Worm (Caenorhabditis elegans): ENCODE measurements around the gene R166.3.

The R166.3 gene

DNA sequence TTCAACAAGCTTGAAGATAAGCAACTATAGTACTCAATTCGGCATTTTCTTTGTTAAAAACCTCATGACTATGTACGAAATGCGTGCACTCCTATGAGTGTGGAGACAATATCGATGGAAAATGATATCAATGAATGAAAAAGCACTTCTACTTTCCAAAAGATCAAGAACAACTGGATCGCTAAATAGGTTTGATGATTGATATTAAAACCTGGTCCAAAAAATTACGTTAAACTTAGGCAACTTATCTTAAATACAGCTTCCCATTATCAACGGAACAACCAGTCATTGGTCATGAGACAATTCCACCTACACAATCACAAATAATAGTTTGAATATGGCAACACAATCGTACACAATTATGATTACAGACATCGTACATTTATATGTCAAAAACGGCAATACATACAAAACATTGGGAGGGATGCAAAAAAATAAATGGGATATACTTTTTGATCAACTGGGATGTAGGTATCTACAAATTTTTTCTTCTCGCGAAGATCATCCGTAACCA is 20.6 kb upstream of the R166.3 start:
- TF ChIP-seq snpc-4 (tag; optimal IDR thresholded peaks at IDR 0.05): no peak
- TF ChIP-seq nhr-12 (tag; optimal IDR thresholded peaks at IDR 0.05): no peak
- TF ChIP-seq ces-1 (GFP tag; optimal IDR thresholded peaks at IDR 0.05): no peak
- TF ChIP-seq pha-4 (tag; optimal IDR thresholded peaks at IDR 0.05): no peak
- no peak for TF ChIP-seq lsy-2 (tag; optimal IDR thresholded peaks at IDR 0.05)
- no peak for TF ChIP-seq elt-3 (tag; optimal IDR thresholded peaks at IDR 0.05)
- TF ChIP-seq ztf-11 (tag; optimal IDR thresholded peaks at IDR 0.05): no peak
- TF ChIP-seq ham-2 (GFP tag; optimal IDR thresholded peaks at IDR 0.05): no peak
- TF ChIP-seq lin-13 (tag; optimal IDR thresholded peaks at IDR 0.05): no peak
- no peak for TF ChIP-seq nhr-76 (tag; optimal IDR thresholded peaks at IDR 0.05)
- TF ChIP-seq lin-32 (GFP tag; optimal IDR thresholded peaks at IDR 0.05): no peak

DNA sequence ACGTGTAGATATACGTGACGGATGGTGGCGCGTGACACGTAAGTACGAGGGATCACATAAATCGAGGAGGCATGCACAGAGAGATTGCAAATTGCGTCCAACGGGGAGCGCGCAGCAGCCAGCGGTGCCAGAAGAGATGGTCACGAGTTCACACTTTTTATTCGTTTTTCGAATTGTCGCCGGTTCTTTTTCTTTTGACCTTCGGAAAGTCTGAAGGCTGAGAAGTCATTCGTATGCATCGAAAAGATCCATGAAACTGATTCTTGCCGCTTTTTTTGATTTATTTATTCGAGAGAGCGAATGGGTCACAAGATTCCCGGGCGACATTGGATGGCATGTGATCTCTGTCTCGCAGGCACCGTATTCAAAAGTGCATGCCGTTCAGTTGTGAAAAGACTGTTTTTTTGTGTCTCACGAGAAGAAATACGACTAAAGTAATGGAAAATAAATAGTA is 19.9 kb upstream of the R166.3 start:
- no peak for TF ChIP-seq mls-2 (tag; optimal IDR thresholded peaks at IDR 0.05)
- TF ChIP-seq nhr-76 (tag; optimal IDR thresholded peaks at IDR 0.05): no peak
- TF ChIP-seq tbx-8 (GFP tag; optimal IDR thresholded peaks at IDR 0.05): no peak
- no peak for TF ChIP-seq unc-120 (tag; optimal IDR thresholded peaks at IDR 0.05; ENCODE audit: poor library complexity, severe bottlenecking)
- no peak for TF ChIP-seq mep-1 (tag; optimal IDR thresholded peaks at IDR 0.05)
- TF ChIP-seq lsy-2 (tag; optimal IDR thresholded peaks at IDR 0.05): no peak
- TF ChIP-seq pha-4 (tag; optimal IDR thresholded peaks at IDR 0.05): no peak
- TF ChIP-seq elt-3 (tag; optimal IDR thresholded peaks at IDR 0.05): no peak
- no peak for TF ChIP-seq ham-2 (GFP tag; optimal IDR thresholded peaks at IDR 0.05)

DNA sequence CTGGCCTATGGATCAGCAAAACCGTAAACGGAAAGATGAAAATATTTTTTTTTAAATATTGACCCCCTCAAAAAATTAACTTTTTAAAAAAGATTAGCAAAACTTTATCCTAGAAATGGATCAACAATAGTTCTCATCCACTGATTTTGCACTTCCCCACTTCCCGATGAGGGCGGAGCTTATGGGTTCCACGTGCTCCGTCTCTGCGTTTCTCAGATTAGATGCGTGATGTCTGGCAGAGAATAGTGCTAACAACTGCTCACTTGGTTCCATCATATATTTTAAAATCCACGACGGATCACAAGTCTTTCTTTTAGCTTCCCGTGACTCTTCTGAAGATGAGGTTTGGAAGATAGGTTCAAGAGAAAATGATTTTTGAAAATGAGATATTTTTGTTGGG is 19.2 kb upstream of the R166.3 start:
- TF ChIP-seq unc-120 (tag; optimal IDR thresholded peaks at IDR 0.05; ENCODE audit: poor library complexity, severe bottlenecking) (peak; percentile 85), unc-62 (GFP tag; optimal IDR thresholded peaks at IDR 0.05) (peak; percentile 13), lsy-2 (tag; optimal IDR thresholded peaks at IDR 0.05) (no peak), hlh-1 (tag; optimal IDR thresholded peaks at IDR 0.05) (peak; percentile 85)

DNA sequence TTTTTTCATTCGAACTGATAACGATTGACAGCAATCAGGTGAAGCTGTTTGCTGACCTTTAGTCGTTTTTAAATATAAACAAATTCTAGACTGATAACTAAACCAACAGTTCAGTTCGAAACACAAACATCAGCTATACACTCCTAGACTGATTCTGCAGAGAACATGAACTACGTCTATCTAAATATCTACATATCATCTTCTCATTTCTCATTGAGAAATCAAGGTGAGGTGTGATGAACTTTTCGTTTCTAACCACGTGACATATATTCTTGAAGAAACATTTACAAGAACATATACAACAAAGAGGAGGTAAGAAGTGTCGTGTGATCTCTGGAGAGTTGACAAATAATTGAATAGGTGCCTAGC is 18.1 kb upstream of the R166.3 start:
- TF ChIP-seq nhr-237 (tag; optimal IDR thresholded peaks at IDR 0.05): no peak
- no peak for TF ChIP-seq nhr-2 (tag; optimal IDR thresholded peaks at IDR 0.05)
- TF ChIP-seq bed-3 (GFP tag; optimal IDR thresholded peaks at IDR 0.05): no peak
- no peak for TF ChIP-seq snpc-4 (tag; optimal IDR thresholded peaks at IDR 0.05)
- TF ChIP-seq ztf-11 (tag; optimal IDR thresholded peaks at IDR 0.05): no peak
- no peak for TF ChIP-seq lsy-2 (tag; optimal IDR thresholded peaks at IDR 0.05)
- TF ChIP-seq pha-4 (tag; optimal IDR thresholded peaks at IDR 0.05): no peak
- no peak for TF ChIP-seq ham-2 (GFP tag; optimal IDR thresholded peaks at IDR 0.05)
- no peak for TF ChIP-seq elt-3 (tag; optimal IDR thresholded peaks at IDR 0.05)
- TF ChIP-seq M03D4.4 (tag; optimal IDR thresholded peaks at IDR 0.05): no peak
- no peak for TF ChIP-seq sptf-1 (tag; optimal IDR thresholded peaks at IDR 0.05)
- no peak for TF ChIP-seq elt-1 (tag; optimal IDR thresholded peaks at IDR 0.05; ENCODE audit: borderline replicate concordance, insufficient read depth)
- TF ChIP-seq drap-1 (GFP tag; optimal IDR thresholded peaks at IDR 0.05): no peak
- no peak for TF ChIP-seq sem-2 (GFP tag; optimal IDR thresholded peaks at IDR 0.05)
- TF ChIP-seq unc-62 (GFP tag; optimal IDR thresholded peaks at IDR 0.05): no peak
- no peak for TF ChIP-seq ces-1 (GFP tag; optimal IDR thresholded peaks at IDR 0.05)

DNA sequence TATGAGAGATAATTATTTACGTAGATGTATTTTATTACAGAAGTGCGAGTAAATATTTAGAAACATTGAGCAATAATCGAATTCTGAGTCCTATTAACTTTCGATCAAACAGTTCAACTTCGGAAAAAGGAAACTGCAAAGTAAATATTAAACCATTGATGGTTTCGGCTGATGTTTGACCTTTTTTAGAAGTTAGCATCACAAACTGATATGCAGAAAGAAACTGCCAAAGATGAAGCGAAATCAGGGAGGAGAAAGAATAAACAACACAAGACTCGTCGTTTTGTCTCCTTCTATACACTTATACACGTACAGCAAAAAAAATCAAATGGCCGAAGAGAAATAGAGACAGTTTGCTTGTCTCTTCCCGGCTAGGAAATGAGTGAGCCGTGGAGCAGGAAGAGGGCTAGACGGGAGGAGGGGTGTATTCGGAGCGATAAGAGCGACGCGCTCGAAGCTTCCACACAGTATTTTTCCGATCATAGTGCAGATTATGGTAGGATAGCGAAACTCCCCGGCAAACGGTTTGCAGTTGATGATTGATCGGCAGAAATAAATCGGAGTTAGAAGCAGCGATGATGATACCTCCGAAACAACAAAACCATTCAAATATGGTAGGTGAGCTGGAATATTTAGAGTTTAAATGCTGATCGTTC is 17.5 kb upstream of the R166.3 start:
- TF ChIP-seq ces-1 (GFP tag; optimal IDR thresholded peaks at IDR 0.05) (no peak), nhr-237 (tag; optimal IDR thresholded peaks at IDR 0.05) (no peak), elt-1 (tag; optimal IDR thresholded peaks at IDR 0.05; ENCODE audit: borderline replicate concordance, insufficient read depth) (no peak), snpc-4 (tag; optimal IDR thresholded peaks at IDR 0.05) (no peak), ztf-11 (tag; optimal IDR thresholded peaks at IDR 0.05) (no peak), ceh-43 (GFP tag; optimal IDR thresholded peaks at IDR 0.05) (no peak), nhr-2 (tag; optimal IDR thresholded peaks at IDR 0.05) (no peak), unc-39 (tag; optimal IDR thresholded peaks at IDR 0.05) (no peak), unc-62 (GFP tag; optimal IDR thresholded peaks at IDR 0.05) (no peak), sem-2 (GFP tag; optimal IDR thresholded peaks at IDR 0.05) (no peak), M03D4.4 (tag; optimal IDR thresholded peaks at IDR 0.05) (no peak), sptf-1 (tag; optimal IDR thresholded peaks at IDR 0.05) (no peak), tbx-8 (GFP tag; optimal IDR thresholded peaks at IDR 0.05) (no peak), unc-120 (tag; optimal IDR thresholded peaks at IDR 0.05; ENCODE audit: poor library complexity, severe bottlenecking) (no peak), mab-5 (tag; optimal IDR thresholded peaks at IDR 0.05) (no peak), flh-1 (GFP tag; optimal IDR thresholded peaks at IDR 0.05) (no peak), blmp-1 (tag; optimal IDR thresholded peaks at IDR 0.05) (no peak)
